Worm (Caenorhabditis elegans) whole organism, L2 larva: Measurements from ENCODE around the gene srj-52.

Source experiments
- ama-1 ChIP-seq: fragments of 150-350 bp; optimal IDR thresholded peaks from 2 replicates; lab custom pipeline; 2018; ENCODE audit warnings: inconsistent platforms
- ceh-16 ChIP-seq: fragments of 150-350 bp; optimal IDR thresholded peaks from 2 replicates; lab custom pipeline; 2014; ENCODE audit warnings: missing biosample characterization, missing genetic modification characterization
- lin-39 ChIP-seq: fragments of 150-350 bp; optimal IDR thresholded peaks from 2 replicates; lab custom pipeline; 2014; ENCODE audit warnings: missing biosample characterization, missing genetic modification reagents, missing genetic modification characterization
- unc-62 ChIP-seq: fragments of 150-350 bp; optimal IDR thresholded peaks from 2 replicates; lab custom pipeline; 2014; ENCODE audit warnings: missing biosample characterization, missing genetic modification reagents, missing genetic modification characterization

- TF ChIP-seq ama-1 (lab: Kevin White, UChicago) (no peak), ceh-16 (no peak), unc-62 (GFP tag; lab: Kevin White, UChicago) (no peak), lin-39 (tag; lab: Kevin White, UChicago) (no peak)
Measured at ce11 chrV:719731-720130, 23.9 kb upstream of the srj-52 start, which contains the start of gene srbc-40.
